Worm (Caenorhabditis elegans) whole organism, L4/young adult: ENCODE data around the gene F20C5.7.
"Not testable (repeated sequence)": the region's sequence is repeated elsewhere in the genome, so short reads cannot be mapped to it uniquely, and the experiment has no call there.

ENCODE experiments used
- W03F9.2 ChIP-seq: fragments of 150-350 bp; optimal IDR thresholded peaks from 2 replicates; lab custom pipeline; 2014; ENCODE audit warnings: missing biosample characterization, missing genetic modification characterization
- dao-5 ChIP-seq: sonication (generic microtip); optimal IDR thresholded peaks from 2 replicates; lab custom pipeline; 2016; ENCODE audit warnings: missing genotype, missing genetic modification characterization, moderate library complexity, missing compliant biosample characterization
- him-1 ChIP-seq: sonication (generic microtip); optimal IDR thresholded peaks from 2 replicates; lab custom pipeline; 2016; ENCODE audit warnings: missing genotype, missing genetic modification reagents, missing genetic modification characterization, missing compliant biosample characterization

F20C5.7 gene

DNA sequence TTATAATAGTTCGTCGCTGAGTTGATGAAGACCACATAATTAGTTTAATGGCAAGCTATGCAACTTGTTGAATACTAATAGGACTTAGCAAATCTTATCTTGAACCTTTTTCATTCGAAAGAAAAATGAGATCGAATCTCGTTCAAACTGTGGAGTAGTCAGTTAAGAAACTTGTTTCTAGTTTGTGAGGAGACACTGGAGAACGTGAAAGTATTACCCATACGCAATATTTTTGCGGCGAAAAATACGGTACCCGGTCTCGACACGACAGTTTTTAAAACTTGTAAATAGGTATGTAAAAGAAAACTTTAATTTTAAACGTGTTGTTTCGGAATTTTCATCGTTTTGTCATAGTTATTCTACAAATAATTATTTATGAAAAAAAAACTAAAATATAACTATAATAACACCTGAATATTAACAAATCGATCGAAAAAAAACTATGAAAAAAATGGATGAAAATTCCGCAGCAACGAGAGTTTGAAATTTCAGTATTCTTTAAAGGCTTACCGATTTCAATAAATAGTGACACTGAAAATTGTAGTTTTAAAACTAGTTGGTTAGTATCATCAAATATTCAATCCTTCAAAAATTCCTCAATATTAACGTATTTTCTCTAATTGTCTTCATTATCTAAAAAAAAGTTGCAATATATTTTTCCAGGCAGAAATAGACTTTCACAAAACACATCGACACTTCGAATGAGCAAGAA, at the start of gene F20C5.7, which contains the start of gene parg-1:
Gene F20C5.7 (minus strand): TSS at position 101 of the 712 bp plus-strand sequence.
Gene parg-1 (plus strand): TSS at position 662 of the 712 bp plus-strand sequence.
- TF ChIP-seq W03F9.2 (tag; lab: Kevin White, UChicago) (no peak), dao-5 (tag; lab: Kevin White, UChicago) (no peak), him-1 (no peak)

DNA sequence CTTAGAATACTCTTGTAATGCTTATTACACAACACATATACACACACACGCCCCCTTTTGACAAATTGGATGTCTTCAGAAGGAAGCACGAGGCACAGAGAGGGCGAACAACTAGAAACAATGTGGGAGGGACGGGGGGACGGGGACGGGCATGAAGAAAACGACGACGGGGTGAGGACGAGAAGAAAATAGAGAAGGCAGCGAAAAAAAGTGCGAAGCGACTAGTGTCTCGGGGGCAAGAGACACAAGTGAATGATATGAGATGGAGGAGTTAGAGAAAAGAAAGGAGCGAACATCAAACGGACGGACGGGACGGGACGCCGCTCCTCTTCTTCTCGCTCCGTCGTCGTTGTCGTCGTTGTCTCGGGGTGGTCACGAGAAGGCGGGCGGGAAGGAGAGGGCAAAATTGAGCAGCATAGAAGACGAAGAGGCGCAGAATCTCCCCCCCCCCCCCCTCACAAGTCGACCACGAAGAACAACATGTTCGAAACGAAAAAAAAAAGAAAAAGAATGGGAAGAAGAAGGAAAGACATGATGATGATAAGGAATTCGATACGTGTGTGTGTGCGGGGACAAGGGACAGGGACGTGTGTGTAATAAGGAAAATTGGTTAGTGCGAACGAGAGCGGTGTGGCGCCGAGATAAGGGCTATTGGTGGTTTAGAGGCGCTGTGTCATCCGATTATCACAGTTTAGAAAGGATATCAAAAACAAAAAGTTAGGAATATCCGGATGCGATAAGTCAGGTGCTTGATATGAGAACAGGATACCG, 49.6 kb upstream of the F20C5.7 start:
- TF ChIP-seq dao-5 (tag; lab: Kevin White, UChicago): no peak
- TF ChIP-seq him-1: peak; percentile 90
- peak; percentile 67 for TF ChIP-seq W03F9.2 (tag; lab: Kevin White, UChicago)

DNA sequence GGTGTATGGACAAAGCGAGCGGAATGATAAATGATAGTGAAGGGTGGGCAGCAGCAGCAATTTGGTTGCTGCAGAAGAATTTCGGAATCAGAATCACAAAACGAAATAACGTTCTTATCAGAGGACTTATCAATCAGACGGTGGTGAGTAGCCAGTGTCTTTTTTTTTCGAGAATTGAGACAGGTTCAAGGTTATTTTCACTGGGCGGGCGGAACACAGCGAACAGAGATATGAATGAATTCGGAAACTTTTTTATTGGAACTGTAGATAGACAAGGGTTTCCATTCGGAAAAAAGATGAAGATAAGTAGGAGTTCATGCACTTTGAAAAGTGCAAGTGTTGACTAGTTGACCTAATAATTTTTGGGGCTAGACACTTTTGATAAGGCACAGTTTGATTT, 47.7 kb upstream of the F20C5.7 start:
- TF ChIP-seq dao-5 (tag; lab: Kevin White, UChicago): no peak
- no peak for TF ChIP-seq him-1
- peak; percentile 39 for TF ChIP-seq W03F9.2 (tag; lab: Kevin White, UChicago)

DNA sequence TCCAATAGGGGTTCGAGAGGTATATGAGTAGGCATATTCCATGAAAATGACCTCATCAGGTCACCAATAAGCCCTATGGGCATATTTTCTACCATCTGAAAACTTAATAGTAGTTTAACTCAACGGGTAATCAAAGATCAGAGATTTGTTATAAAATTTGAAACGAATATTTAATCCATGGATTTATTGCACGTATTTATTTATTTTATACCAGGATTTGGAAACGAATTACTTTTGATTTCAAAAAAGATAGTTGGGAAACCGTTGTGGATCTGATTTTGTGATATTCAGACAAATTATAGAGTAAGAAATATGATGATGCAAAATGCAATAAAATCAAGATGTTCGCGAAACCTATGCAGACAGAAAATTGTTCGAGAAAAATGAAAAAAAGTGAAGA, 47.3 kb upstream of the F20C5.7 start, which contains the start of gene C33D9.3:
Gene C33D9.3 (minus strand): TSS at position 101 of the 400 bp plus-strand sequence.
- TF ChIP-seq him-1 (no peak), W03F9.2 (tag; lab: Kevin White, UChicago) (no peak), dao-5 (tag; lab: Kevin White, UChicago) (no peak)

- TF ChIP-seq him-1 (no peak), W03F9.2 (tag; lab: Kevin White, UChicago) (no peak), dao-5 (tag; lab: Kevin White, UChicago) (no peak)
Observed at ce11 chrIV:8790144-8790543, 44.7 kb upstream of the F20C5.7 start, which contains the start of gene sru-35. sru-35 (minus strand) TSS chrIV:8790244.

DNA sequence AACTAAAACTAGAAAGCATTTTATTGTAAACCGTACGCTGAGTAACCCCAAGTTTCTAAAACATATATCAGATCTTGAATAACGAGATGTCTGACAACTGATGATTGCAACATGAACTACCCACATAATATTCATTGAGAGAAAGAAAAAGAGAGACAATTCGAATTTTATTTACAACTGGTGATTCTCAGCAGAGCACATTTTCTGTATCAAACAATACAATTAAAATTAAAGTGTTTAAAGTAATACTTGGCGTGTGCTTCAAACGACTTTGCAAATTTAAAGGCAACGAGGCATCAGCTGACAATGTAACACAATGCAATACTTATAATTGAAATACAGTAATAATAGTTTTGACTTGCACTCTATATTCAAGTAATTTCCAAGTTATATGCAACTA, 42.6 kb upstream of the F20C5.7 start, which contains the start of gene C33D9.10:
Gene C33D9.10 (minus strand): TSS at position 101 of the 400 bp plus-strand sequence.
- TF ChIP-seq W03F9.2 (tag; lab: Kevin White, UChicago); him-1; dao-5 (tag; lab: Kevin White, UChicago): not testable (repeated sequence)

- TF ChIP-seq him-1 (no peak), dao-5 (tag; lab: Kevin White, UChicago) (no peak), W03F9.2 (tag; lab: Kevin White, UChicago) (no peak)
Observed at ce11 chrIV:8786654-8787053, 41.2 kb upstream of the F20C5.7 start, which contains the start of gene C33D9.8. C33D9.8 (minus strand) TSS chrIV:8786752.

ce11 chrIV:8784855-8785327, 39.4 kb upstream of the F20C5.7 start, which contains the start of gene C33D9.13:
C33D9.13 (minus strand) TSS chrIV:8785277.
- TF ChIP-seq W03F9.2 (tag; lab: Kevin White, UChicago) (no peak), him-1 (no peak), dao-5 (tag; lab: Kevin White, UChicago) (no peak)

- TF ChIP-seq dao-5 (tag; lab: Kevin White, UChicago) (no peak), W03F9.2 (tag; lab: Kevin White, UChicago) (no peak), him-1 (no peak)
Observed at ce11 chrIV:8782172-8782571, 36.7 kb upstream of the F20C5.7 start.

DNA sequence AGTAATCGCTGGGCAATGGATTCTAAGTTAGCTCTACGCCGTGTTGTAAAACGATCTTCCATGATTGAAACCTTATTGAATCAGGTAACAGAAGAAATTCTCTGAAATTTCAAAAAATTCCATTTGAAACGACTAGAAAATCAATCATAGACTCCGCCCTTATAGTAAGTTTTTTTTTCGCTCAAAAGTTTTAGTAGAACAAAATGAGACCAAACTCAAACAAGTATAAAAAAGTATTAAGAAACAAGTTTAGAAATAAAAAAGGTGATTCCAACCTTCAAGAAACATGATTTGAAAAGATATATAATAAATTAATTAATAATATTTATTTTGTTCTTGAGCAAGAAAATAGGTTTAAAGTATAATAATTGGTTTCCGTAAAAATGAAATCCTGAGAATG, 32.6 kb upstream of the F20C5.7 start, which contains the start of gene C33D9.6:
Gene C33D9.6 (minus strand): TSS at position 101 of the 400 bp plus-strand sequence.
- no peak for TF ChIP-seq dao-5 (tag; lab: Kevin White, UChicago)
- no peak for TF ChIP-seq W03F9.2 (tag; lab: Kevin White, UChicago)

DNA sequence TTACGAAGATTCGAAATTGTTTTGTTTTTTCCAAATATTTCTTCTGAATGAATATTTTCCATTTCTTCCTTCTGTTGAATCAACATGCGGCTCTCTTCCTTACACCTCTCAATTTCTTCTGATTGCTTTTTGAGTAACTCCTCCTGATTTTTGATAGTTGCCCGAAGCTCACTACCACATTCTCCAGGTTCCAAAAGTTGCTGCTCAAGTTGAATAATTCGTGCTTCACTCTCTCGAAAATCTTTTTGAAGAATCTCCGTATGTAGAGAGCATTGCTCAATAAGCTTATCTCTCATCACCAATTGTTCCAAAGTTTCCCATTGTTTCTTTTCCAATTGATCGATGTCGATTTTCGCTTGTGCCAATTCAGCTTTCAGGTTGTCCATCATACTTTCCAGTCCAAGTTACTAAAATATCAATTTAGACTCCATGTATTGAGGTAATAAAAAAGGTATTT, 27.3 kb upstream of the F20C5.7 start, which contains the start of gene F20C5.6:
Gene F20C5.6 (minus strand): TSS at position 407 of the 457 bp plus-strand sequence.
- TF ChIP-seq dao-5 (tag; lab: Kevin White, UChicago) (no peak), him-1 (no peak), W03F9.2 (tag; lab: Kevin White, UChicago) (no peak)

DNA sequence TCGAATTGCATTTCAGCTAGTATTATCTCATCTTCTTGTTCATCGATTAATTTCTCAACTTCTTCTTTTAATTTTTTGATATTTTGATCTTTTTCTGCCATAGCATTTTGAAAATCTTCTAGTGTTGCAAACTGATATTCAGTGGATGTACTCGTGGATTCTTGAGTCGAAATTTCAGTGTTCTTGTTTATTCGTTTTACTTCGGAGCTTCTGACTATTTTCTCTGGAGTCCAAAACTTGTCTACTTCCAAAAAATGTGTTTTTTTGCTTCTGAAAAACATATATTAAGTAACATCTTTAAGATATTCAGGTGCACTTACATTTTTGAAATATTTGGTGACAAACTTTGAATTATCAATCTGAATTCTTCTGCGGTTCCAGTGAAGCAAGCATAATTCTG, 24.0 kb upstream of the F20C5.7 start, which contains the start of gene F20C5.5:
Gene F20C5.5 (minus strand): TSS at position 101 of the 400 bp plus-strand sequence.
- no peak for TF ChIP-seq W03F9.2 (tag; lab: Kevin White, UChicago)
- TF ChIP-seq him-1: no peak
- TF ChIP-seq dao-5 (tag; lab: Kevin White, UChicago): no peak

DNA sequence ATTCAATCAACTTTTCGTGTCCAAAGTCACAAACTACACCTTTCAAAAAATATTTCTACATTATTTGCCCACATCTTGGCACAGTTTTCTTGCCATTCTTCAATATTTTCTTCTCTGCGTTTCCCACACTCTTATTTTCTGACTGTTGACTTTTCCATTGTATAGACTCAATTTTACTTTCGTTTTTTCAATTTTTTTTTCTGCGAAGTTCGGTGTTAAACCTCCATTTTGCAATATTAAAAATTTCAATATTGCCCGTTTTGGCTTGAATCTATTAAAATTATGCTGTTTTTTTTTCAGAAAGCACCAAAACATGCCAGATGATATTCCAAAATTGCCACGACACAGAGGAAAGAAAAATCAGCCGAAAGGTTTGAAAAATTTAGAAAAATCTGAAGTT, 19.1 kb upstream of the F20C5.7 start, which contains the start of gene cdc-50.B:
Gene cdc-50.B (plus strand): TSS at position 301 of the 400 bp plus-strand sequence.
- TF ChIP-seq dao-5 (tag; lab: Kevin White, UChicago): no peak
- TF ChIP-seq him-1: no peak
- no peak for TF ChIP-seq W03F9.2 (tag; lab: Kevin White, UChicago)
